Worm (Caenorhabditis elegans) whole organism, L4 larva: Measurements from ENCODE around the gene B0524.3.
A peak's percentile ranks its signal among the peaks of the same experiment; 100 is the strongest.

Source experiments
- F26F4.8 ChIP-seq: fragments of 200-800 bp; sonication (Bioruptor generic); conservative IDR thresholded peaks from 2 replicates; pipeline ENCODE4 v1.3.6; 2022; ENCODE audit warnings: missing genetic modification characterization, missing compliant biosample characterization
- F37D6.2 ChIP-seq: sonication (generic microtip); optimal IDR thresholded peaks from 2 replicates; lab custom pipeline; 2016; ENCODE audit warnings: mild to moderate bottlenecking, missing genetic modification characterization, missing compliant biosample characterization
- T26A8.4 ChIP-seq: fragments of 200-800 bp; sonication (Bioruptor generic); IDR thresholded peaks from 2 replicates; pipeline ENCODE4 v1.3.6; 2022; ENCODE audit warnings: missing genetic modification characterization, missing compliant biosample characterization
- aly-2 ChIP-seq: sonication (generic microtip); optimal IDR thresholded peaks from 2 replicates; lab custom pipeline; 2018; ENCODE audit warnings: missing biosample characterization, missing genetic modification characterization
- ama-1 ChIP-seq: fragments of 150-350 bp; optimal IDR thresholded peaks from 2 replicates; lab custom pipeline; 2014; ENCODE audit warnings: inconsistent platforms, mixed read lengths
- ceh-20 ChIP-seq: fragments of 200-800 bp; sonication (Bioruptor generic); IDR thresholded peaks from 2 replicates; pipeline ENCODE4 v1.3.6; 2022; ENCODE audit warnings: missing genetic modification reagents, missing genetic modification characterization, missing compliant biosample characterization
- ceh-28 ChIP-seq: fragments of 150-350 bp; optimal IDR thresholded peaks from 2 replicates; lab custom pipeline; 2014; ENCODE audit warnings: missing biosample characterization, missing genetic modification reagents, missing genetic modification characterization
- ceh-62 ChIP-seq: sonication (generic microtip); optimal IDR thresholded peaks from 2 replicates; lab custom pipeline; 2017; ENCODE audit warnings: missing biosample characterization, missing genetic modification characterization
- cey-2 ChIP-seq: sonication (generic microtip); optimal IDR thresholded peaks from 3 replicates; lab custom pipeline; 2017; ENCODE audit warnings: missing genetic modification characterization, mild to moderate bottlenecking, missing compliant biosample characterization, antibody characterized with exemption, borderline replicate concordance; ENCODE audit not compliant: insufficient read depth
- ctbp-1 ChIP-seq: fragments of 200-800 bp; sonication (Bioruptor generic); IDR thresholded peaks from 2 replicates; pipeline ENCODE4 v1.3.6; 2022; ENCODE audit warnings: missing genetic modification reagents, missing genetic modification characterization, missing compliant biosample characterization
- daf-12 ChIP-seq: fragments of 150-350 bp; optimal IDR thresholded peaks from 2 replicates; lab custom pipeline; 2014; ENCODE audit warnings: missing biosample characterization, missing genetic modification reagents, missing genetic modification characterization
- daf-8 ChIP-seq: fragments of 200-800 bp; sonication (Bioruptor generic); IDR thresholded peaks from 2 replicates; pipeline ENCODE4 v1.3.6; 2022; ENCODE audit warnings: missing genetic modification characterization, missing compliant biosample characterization
- dmd-8 ChIP-seq: fragments of 200-800 bp; sonication (Bioruptor generic); IDR thresholded peaks from 2 replicates; pipeline ENCODE4 v1.3.6; 2022; ENCODE audit warnings: missing genetic modification characterization, missing compliant biosample characterization
- dmd-9 ChIP-seq: fragments of 200-800 bp; sonication (Bioruptor generic); IDR thresholded peaks from 2 replicates; pipeline ENCODE4 v1.3.6; 2022; ENCODE audit warnings: missing genetic modification reagents, missing genetic modification characterization, missing compliant biosample characterization
- dpl-1 ChIP-seq: fragments of 150-350 bp; optimal IDR thresholded peaks from 2 replicates; lab custom pipeline; 2014; ENCODE audit warnings: missing biosample characterization, missing genetic modification reagents, missing genetic modification characterization
- egl-43 ChIP-seq: fragments of 200-800 bp; sonication (Bioruptor generic); IDR thresholded peaks from 2 replicates; pipeline ENCODE4 v1.3.6; 2022; ENCODE audit warnings: missing genetic modification reagents, missing genetic modification characterization, missing compliant biosample characterization
- gei-8 ChIP-seq: fragments of 200-800 bp; sonication (Bioruptor generic); optimal IDR thresholded peaks from 2 replicates; lab custom pipeline; 2018; ENCODE audit warnings: mild to moderate bottlenecking, missing genetic modification characterization, missing compliant biosample characterization
- hlh-30 ChIP-seq: sonication (generic microtip); optimal IDR thresholded peaks from 2 replicates; lab custom pipeline; 2017; ENCODE audit warnings: antibody characterized with exemption, mild to moderate bottlenecking, missing genetic modification characterization, missing compliant biosample characterization; ENCODE audit not compliant: insufficient read depth
- hmg-1.1 ChIP-seq: fragments of 200-800 bp; sonication (Bioruptor generic); IDR thresholded peaks from 2 replicates; pipeline ENCODE4 v1.3.6; 2022; ENCODE audit warnings: missing genetic modification reagents, missing genetic modification characterization, missing compliant biosample characterization
- lin-15B ChIP-seq: fragments of 150-350 bp; sonication (generic microtip); optimal IDR thresholded peaks from 3 replicates; lab custom pipeline; 2014; ENCODE audit warnings: missing biosample characterization, missing genetic modification characterization
- lin-38 ChIP-seq: fragments of 200-800 bp; sonication (Bioruptor generic); IDR thresholded peaks from 2 replicates; pipeline ENCODE4 v1.3.6; 2022; ENCODE audit warnings: missing genetic modification reagents, missing genetic modification characterization, missing compliant biosample characterization
- lir-3 ChIP-seq: sonication (generic microtip); optimal IDR thresholded peaks from 2 replicates; lab custom pipeline; 2016; ENCODE audit warnings: mild to moderate bottlenecking, missing genetic modification characterization, missing compliant biosample characterization
- madf-9 ChIP-seq: fragments of 200-800 bp; sonication (Bioruptor generic); conservative IDR thresholded peaks from 2 replicates; pipeline ENCODE4 v1.3.6; 2022; ENCODE audit warnings: missing genetic modification reagents, missing genetic modification characterization, missing compliant biosample characterization
- mep-1 ChIP-seq: fragments of 150-350 bp; sonication (generic microtip); optimal IDR thresholded peaks from 3 replicates; lab custom pipeline; 2014; ENCODE audit warnings: missing biosample characterization, missing genetic modification characterization
- nhr-10 ChIP-seq: fragments of 150-350 bp; optimal IDR thresholded peaks from 2 replicates; lab custom pipeline; 2014; ENCODE audit warnings: missing biosample characterization, missing genetic modification characterization
- nhr-102 ChIP-seq: sonication (generic microtip); optimal IDR thresholded peaks from 2 replicates; lab custom pipeline; 2016; ENCODE audit warnings: mild to moderate bottlenecking, missing genetic modification characterization, moderate library complexity, missing compliant biosample characterization
- nhr-11 ChIP-seq: fragments of 150-350 bp; optimal IDR thresholded peaks from 2 replicates; lab custom pipeline; 2014; ENCODE audit warnings: missing biosample characterization, missing genetic modification characterization
- nhr-25 ChIP-seq: sonication (generic microtip); optimal IDR thresholded peaks from 2 replicates; lab custom pipeline; 2017; ENCODE audit warnings: missing genetic modification characterization, mild to moderate bottlenecking, missing compliant biosample characterization, antibody characterized with exemption, moderate library complexity, borderline replicate concordance; ENCODE audit not compliant: insufficient read depth
- nhr-28 ChIP-seq: fragments of 150-350 bp; optimal IDR thresholded peaks from 2 replicates; lab custom pipeline; 2014; ENCODE audit warnings: missing biosample characterization, missing genetic modification characterization
- nhr-41 ChIP-seq: fragments of 200-800 bp; sonication (Bioruptor generic); IDR thresholded peaks from 2 replicates; pipeline ENCODE4 v1.3.6; 2022; ENCODE audit warnings: missing genetic modification reagents, missing genetic modification characterization, missing compliant biosample characterization
- nhr-42 ChIP-seq: fragments of 200-800 bp; sonication (Bioruptor generic); IDR thresholded peaks from 2 replicates; pipeline ENCODE4 v1.3.6; 2022; ENCODE audit warnings: missing genetic modification characterization, missing compliant biosample characterization
- nhr-77 ChIP-seq: fragments of 150-350 bp; optimal IDR thresholded peaks from 2 replicates; lab custom pipeline; 2014; ENCODE audit warnings: missing biosample characterization, missing genetic modification characterization
- pha-4 ChIP-seq, 2 experiments: fragments of 150-350 bp in 1 of 2; fragments of 200-800 bp in 1 of 2; sonication (Bioruptor generic) in 1 of 2; IDR thresholded peaks in 1 of 2; optimal IDR thresholded peaks in 1 of 2; 2 replicates each; pipeline versions ENCODE4 v1.3.6 to Lab custom; 2014 to 2022; ENCODE audit warnings: missing genetic modification characterization in 2 of 2, missing genetic modification reagents in 2 of 2, missing biosample characterization in 1 of 2, missing compliant biosample characterization in 1 of 2
- php-3 ChIP-seq: fragments of 200-800 bp; sonication (Bioruptor generic); IDR thresholded peaks from 2 replicates; pipeline ENCODE4 v1.3.6; 2022; ENCODE audit warnings: missing genetic modification reagents, missing genetic modification characterization, missing compliant biosample characterization
- pqm-1 ChIP-seq: sonication (generic microtip); optimal IDR thresholded peaks from 2 replicates; lab custom pipeline; 2017; ENCODE audit warnings: missing biosample characterization, missing genetic modification characterization
- set-16 ChIP-seq: fragments of 200-800 bp; sonication (Bioruptor generic); IDR thresholded peaks from 2 replicates; pipeline ENCODE4 v1.3.6; 2022; ENCODE audit warnings: missing genetic modification reagents, missing genetic modification characterization, missing compliant biosample characterization
- snpc-1.2 ChIP-seq: fragments of 200-800 bp; sonication (Bioruptor generic); IDR thresholded peaks from 2 replicates; pipeline ENCODE4 v1.3.6; 2022; ENCODE audit warnings: missing genetic modification reagents, missing genetic modification characterization, missing compliant biosample characterization
- spr-3 ChIP-seq: fragments of 200-800 bp; sonication (Bioruptor generic); optimal IDR thresholded peaks from 2 replicates; lab custom pipeline; 2018; ENCODE audit warnings: mild to moderate bottlenecking, missing genetic modification characterization, missing compliant biosample characterization
- tag-97 ChIP-seq: fragments of 200-800 bp; sonication (Bioruptor generic); IDR thresholded peaks from 2 replicates; pipeline ENCODE4 v1.3.6; 2022; ENCODE audit warnings: missing genetic modification characterization, missing compliant biosample characterization
- tra-1 ChIP-seq: fragments of 200-800 bp; sonication (Bioruptor generic); IDR thresholded peaks from 2 replicates; pipeline ENCODE4 v1.3.6; 2022; ENCODE audit warnings: missing genetic modification reagents, missing genetic modification characterization, missing compliant biosample characterization
- unc-62 ChIP-seq, 3 experiments: fragments of 150-350 bp in 1 of 3; sonication (generic microtip); optimal IDR thresholded peaks in 2 of 3; peaks in 1 of 3; 1 replicate in 1 of 3; 2 replicates in 2 of 3; lab custom pipeline; 2014 to 2017; ENCODE audit warnings: missing biosample characterization in 3 of 3, missing genetic modification characterization in 3 of 3, missing genetic modification reagents in 3 of 3, missing genotype in 1 of 3
- vab-7 ChIP-seq: fragments of 200-800 bp; sonication (Bioruptor generic); IDR thresholded peaks from 2 replicates; pipeline ENCODE4 v1.3.6; 2022; ENCODE audit warnings: missing genetic modification reagents, missing genetic modification characterization, missing compliant biosample characterization
- zag-1 ChIP-seq: fragments of 150-350 bp; optimal IDR thresholded peaks from 2 replicates; lab custom pipeline; 2014; ENCODE audit warnings: missing biosample characterization, missing genetic modification characterization
- zfp-3 ChIP-seq: fragments of 200-800 bp; sonication (Bioruptor generic); conservative IDR thresholded peaks from 2 replicates; pipeline ENCODE4 v1.3.6; 2022; ENCODE audit warnings: missing genetic modification reagents, missing genetic modification characterization, missing compliant biosample characterization
- zip-11 ChIP-seq: fragments of 200-800 bp; sonication (Bioruptor generic); IDR thresholded peaks from 2 replicates; pipeline ENCODE4 v1.3.6; 2022; ENCODE audit warnings: missing genetic modification characterization, missing compliant biosample characterization

B0524.3 gene

ce11 chrIII:1887354-1887753, at the start of gene B0524.3:
Gene B0524.3 (plus strand): TSS chrIII:1887654.
- TF ChIP-seq cey-2 (tag; lab: Kevin White, UChicago) = no peak
- TF ChIP-seq tag-97 = no peak
- TF ChIP-seq zip-11 (GFP tag; lab: Robert Waterston, UW) = no peak
- no peak for TF ChIP-seq snpc-1.2
- TF ChIP-seq dmd-9 = no peak
- TF ChIP-seq ceh-62 (tag; lab: Kevin White, UChicago) = no peak
- TF ChIP-seq nhr-10 (tag; lab: Kevin White, UChicago) = no peak
- TF ChIP-seq spr-3 (GFP tag; lab: Kevin White, UChicago) = no peak
- no peak for TF ChIP-seq nhr-41
- no peak for TF ChIP-seq unc-62 (GFP tag; optimal IDR thresholded peaks at IDR 0.05 in 1 of 2; lab: Kevin White, UChicago)
- TF ChIP-seq unc-62 (tag; optimal IDR thresholded peaks at IDR 0.05; lab: Kevin White, UChicago) = no peak
- TF ChIP-seq nhr-42 (GFP tag; lab: Robert Waterston, UW) = no peak
- no peak for TF ChIP-seq egl-43
- no peak for TF ChIP-seq ctbp-1 (GFP tag; lab: Robert Waterston, UW)
- TF ChIP-seq dpl-1 (GFP tag; lab: Kevin White, UChicago) = no peak
- TF ChIP-seq daf-8 (GFP tag; lab: Robert Waterston, UW) = no peak

ce11 chrIII:1848747-1849146, 38.7 kb upstream of the B0524.3 start, which contains the start of gene pqn-82:
Gene pqn-82 (plus strand): TSS chrIII:1849047.
- TF ChIP-seq mep-1 (no peak), pqm-1 (no peak), snpc-1.2 (no peak), tra-1 (GFP tag; lab: Robert Waterston, UW) (no peak), lin-15B (tag; lab: Kevin White, UChicago) (no peak), dmd-8 (no peak), F26F4.8 (GFP tag; lab: Robert Waterston, UW) (no peak), tag-97 (no peak), ceh-20 (no peak), F37D6.2 (tag; lab: Kevin White, UChicago) (no peak), daf-8 (GFP tag; lab: Robert Waterston, UW) (no peak), vab-7 (GFP tag; lab: Robert Waterston, UW) (no peak), aly-2 (no peak), T26A8.4 (GFP tag; lab: Robert Waterston, UW) (no peak)

ce11 chrIII:1852126-1852717, 35.2 kb upstream of the B0524.3 start:
- TF ChIP-seq ceh-28 (tag; lab: Kevin White, UChicago) (peak; percentile 68), set-16 (peak; percentile 77; the same call in 1 of the 2 replicates), lir-3 (tag; lab: Kevin White, UChicago) (no peak)

ce11 chrIII:1853944-1854343, 33.5 kb upstream of the B0524.3 start:
- TF ChIP-seq tra-1 (GFP tag; lab: Robert Waterston, UW) (no peak), mep-1 (peak; percentile 13), madf-9 (GFP tag; lab: Robert Waterston, UW) (no peak), zag-1 (tag; lab: Kevin White, UChicago) (no peak), nhr-41 (no peak), zfp-3 (GFP tag; lab: Robert Waterston, UW) (no peak), hlh-30 (tag; lab: Kevin White, UChicago) (peak; percentile 8), nhr-77 (tag; lab: Kevin White, UChicago) (no peak), daf-8 (GFP tag; lab: Robert Waterston, UW) (no peak), nhr-25 (tag; lab: Kevin White, UChicago) (peak; percentile 3), php-3 (no peak), spr-3 (GFP tag; lab: Kevin White, UChicago) (no peak), daf-12 (tag; lab: Kevin White, UChicago) (no peak), pha-4 (GFP tag; IDR thresholded peaks at IDR 0.05; lab: Robert Waterston, UW) (no peak), pha-4 (tag; optimal IDR thresholded peaks at IDR 0.05; lab: Kevin White, UChicago) (no peak), set-16 (no peak), nhr-11 (tag; lab: Kevin White, UChicago) (no peak), gei-8 (GFP tag; lab: Kevin White, UChicago) (no peak), nhr-28 (peak; percentile 31), nhr-102 (tag; lab: Kevin White, UChicago) (no peak), ama-1 (lab: Kevin White, UChicago) (no peak), lin-38 (GFP tag; lab: Robert Waterston, UW) (no peak), hmg-1.1 (peak; percentile 47; the same call in 1 of the 2 replicates)
